Worm (Caenorhabditis elegans) whole organism, dauer: ENCODE measurements around the gene mnk-1.

ENCODE experiments used
- unc-62 ChIP-seq: sonication (generic microtip); optimal IDR thresholded peaks from 2 replicates; lab custom pipeline; 2017; ENCODE audit warnings: missing biosample characterization, missing genetic modification reagents, missing genetic modification characterization

Gene mnk-1

ce11 chrII:10537988-10538387 is 16.9 kb downstream of the mnk-1 start:
- TF ChIP-seq unc-62 (GFP tag; lab: Kevin White, UChicago) = no peak

- TF ChIP-seq unc-62 (GFP tag; lab: Kevin White, UChicago) = no peak
Observed at ce11 chrII:10537571-10537970, 17.3 kb downstream of the mnk-1 start, which contains the start of gene R166.2. TSS of gene R166.2 (minus strand) at chrII:10537671.

- TF ChIP-seq unc-62 (GFP tag; lab: Kevin White, UChicago) = no peak
Observed at ce11 chrII:10533985-10534384, 20.9 kb downstream of the mnk-1 start.

ce11 chrII:10531604-10532003 is 23.2 kb downstream of the mnk-1 start:
- TF ChIP-seq unc-62 (GFP tag; lab: Kevin White, UChicago) = no peak

- no peak for TF ChIP-seq unc-62 (GFP tag; lab: Kevin White, UChicago)
Observed at ce11 chrII:10530907-10531306, 23.9 kb downstream of the mnk-1 start.

- no peak for TF ChIP-seq unc-62 (GFP tag; lab: Kevin White, UChicago)
Observed at ce11 chrII:10529218-10529751, 25.6 kb downstream of the mnk-1 start.

- TF ChIP-seq unc-62 (GFP tag; lab: Kevin White, UChicago) = no peak
Observed at ce11 chrII:10527649-10528134, 27.2 kb downstream of the mnk-1 start, which contains the start of gene mab-10. TSS of gene mab-10 (plus strand) at chrII:10528084.

- TF ChIP-seq unc-62 (GFP tag; lab: Kevin White, UChicago) = no peak
Observed at ce11 chrII:10525134-10525533, 29.7 kb downstream of the mnk-1 start.

- no peak for TF ChIP-seq unc-62 (GFP tag; lab: Kevin White, UChicago)
Observed at ce11 chrII:10524374-10524773, 30.5 kb downstream of the mnk-1 start, which contains the start of gene F59B10.6. TSS of gene F59B10.6 (minus strand) at chrII:10524474.

- no peak for TF ChIP-seq unc-62 (GFP tag; lab: Kevin White, UChicago)
Observed at ce11 chrII:10523583-10523982, 31.3 kb downstream of the mnk-1 start, which contains the start of gene F59B10.5. TSS of gene F59B10.5 (minus strand) at chrII:10523683.

ce11 chrII:10523031-10523430 is 31.8 kb downstream of the mnk-1 start:
- no peak for TF ChIP-seq unc-62 (GFP tag; lab: Kevin White, UChicago)

ce11 chrII:10519863-10520262 is 35.0 kb downstream of the mnk-1 start:
- TF ChIP-seq unc-62 (GFP tag; lab: Kevin White, UChicago) = no peak

- TF ChIP-seq unc-62 (GFP tag; lab: Kevin White, UChicago) = no peak
Observed at ce11 chrII:10519017-10519416, 35.8 kb downstream of the mnk-1 start, which contains the start of gene F59B10.4. TSS of gene F59B10.4 (minus strand) at chrII:10519117.

ce11 chrII:10516375-10516774 is 38.5 kb downstream of the mnk-1 start:
- TF ChIP-seq unc-62 (GFP tag; lab: Kevin White, UChicago) = no peak

- no peak for TF ChIP-seq unc-62 (GFP tag; lab: Kevin White, UChicago)
Observed at ce11 chrII:10515422-10515821, 39.4 kb downstream of the mnk-1 start.

- no peak for TF ChIP-seq unc-62 (GFP tag; lab: Kevin White, UChicago)
Observed at ce11 chrII:10513377-10513776, 41.5 kb downstream of the mnk-1 start.

ce11 chrII:10510242-10510641 is 44.6 kb downstream of the mnk-1 start, which contains the start of gene F59B10.3:
TSS of gene F59B10.3 (plus strand) at chrII:10510542.
- TF ChIP-seq unc-62 (GFP tag; lab: Kevin White, UChicago) = no peak
